Worm (Caenorhabditis elegans): ENCODE results near the gene srx-68.

- TF ChIP-seq nhr-76 (tag; optimal IDR thresholded peaks at IDR 0.05) (no peak), nhr-28 (tag; optimal IDR thresholded peaks at IDR 0.05) (no peak), unc-62 (GFP tag; optimal IDR thresholded peaks at IDR 0.05) (no peak), zag-1 (tag; optimal IDR thresholded peaks at IDR 0.05) (no peak), nhr-237 (tag; optimal IDR thresholded peaks at IDR 0.05) (no peak), ceh-16 (tag; optimal IDR thresholded peaks at IDR 0.05) (no peak), ama-1 (optimal IDR thresholded peaks at IDR 0.05) (no peak), elt-1 (tag; optimal IDR thresholded peaks at IDR 0.05) (no peak), skn-1 (tag; optimal IDR thresholded peaks at IDR 0.05) (no peak), fos-1 (tag; optimal IDR thresholded peaks at IDR 0.05) (no peak), tbx-2 (tag; optimal IDR thresholded peaks at IDR 0.05) (no peak), R02D3.7 (tag; optimal IDR thresholded peaks at IDR 0.05) (no peak)
These were observed 37.2 kb downstream of the srx-68 start, which contains the start of gene dach-1 for ce11 chrV:3949723-3950122.

All from whole organism, L3 larva.